Worm (Caenorhabditis elegans) whole organism, L1 larva: ENCODE data around the gene tpst-2.

Experiments used
- C04F5.9 ChIP-seq: sonication (generic microtip); optimal IDR thresholded peaks from 2 replicates; lab custom pipeline; 2016; ENCODE audit warnings: missing genetic modification characterization, missing compliant biosample characterization
- Y116A8C.19 ChIP-seq: sonication (generic microtip); optimal IDR thresholded peaks from 2 replicates; lab custom pipeline; 2016; ENCODE audit warnings: missing compliant biosample characterization, missing genetic modification characterization, borderline replicate concordance
- blmp-1 ChIP-seq: fragments of 150-350 bp; optimal IDR thresholded peaks from 2 replicates; lab custom pipeline; 2014; ENCODE audit warnings: missing biosample characterization, missing genetic modification characterization
- ceh-63 ChIP-seq: fragments of 200-800 bp; sonication (Bioruptor generic); optimal IDR thresholded peaks from 2 replicates; lab custom pipeline; 2018; ENCODE audit warnings: mild to moderate bottlenecking, missing genetic modification characterization, missing compliant biosample characterization
- ceh-8 ChIP-seq: fragments of 200-800 bp; sonication (Bioruptor generic); optimal IDR thresholded peaks from 2 replicates; lab custom pipeline; 2018; ENCODE audit warnings: mild to moderate bottlenecking, missing genetic modification characterization, moderate library complexity, missing compliant biosample characterization
- ceh-90 ChIP-seq: sonication (generic microtip); optimal IDR thresholded peaks from 2 replicates; lab custom pipeline; 2016; ENCODE audit warnings: missing genetic modification characterization, missing compliant biosample characterization
- dpl-1 ChIP-seq, 3 experiments: fragments of 150-350 bp in 2 of 3; sonication (generic microtip) in 1 of 3; optimal IDR thresholded peaks; 2 replicates each; lab custom pipeline; 2014 to 2017; ENCODE audit warnings: missing biosample characterization in 3 of 3, missing genetic modification characterization in 3 of 3, missing genetic modification reagents in 3 of 3
- efl-1 ChIP-seq, 4 experiments: fragments of 150-350 bp; optimal IDR thresholded peaks in 3 of 4; peaks in 1 of 4; 1 replicate in 1 of 4; 2 replicates in 3 of 4; lab custom pipeline; 2014; ENCODE audit warnings: missing biosample characterization in 2 of 4, missing genetic modification characterization in 2 of 4, missing genetic modification reagents in 2 of 4
- egl-27 ChIP-seq, 2 experiments: fragments of 150-350 bp in 1 of 2; sonication (generic microtip); optimal IDR thresholded peaks; 3 replicates each; lab custom pipeline; 2017 to 2018; ENCODE audit warnings: missing biosample characterization in 2 of 2, missing genetic modification characterization in 2 of 2, missing genetic modification reagents in 2 of 2
- elt-3 ChIP-seq, 6 experiments: fragments of 150-350 bp in 1 of 6; sonication (generic microtip); optimal IDR thresholded peaks; 2 replicates each; lab custom pipeline; 2017 to 2018; ENCODE audit warnings: missing biosample characterization in 6 of 6, missing genetic modification characterization in 6 of 6, inconsistent platforms in 1 of 6
- hlh-17 ChIP-seq: fragments of 200-800 bp; sonication (Bioruptor generic); optimal IDR thresholded peaks from 2 replicates; lab custom pipeline; 2018; ENCODE audit warnings: missing genetic modification characterization, mild to moderate bottlenecking, missing compliant biosample characterization, moderate library complexity, borderline replicate concordance
- lin-14 ChIP-seq: fragments of 200-800 bp; sonication (Bioruptor generic); optimal IDR thresholded peaks from 2 replicates; lab custom pipeline; 2018; ENCODE audit warnings: mild to moderate bottlenecking, missing genetic modification characterization, moderate library complexity, missing compliant biosample characterization
- lin-35 ChIP-seq, 2 experiments: fragments of 150-350 bp; optimal IDR thresholded peaks; 2 replicates each; lab custom pipeline; 2014; ENCODE audit warnings: missing biosample characterization in 2 of 2, missing genetic modification characterization in 2 of 2, missing genetic modification reagents in 2 of 2
- lsy-2 ChIP-seq, 2 experiments: fragments of 150-350 bp; optimal IDR thresholded peaks; 2 replicates each; lab custom pipeline; 2014; ENCODE audit warnings: missing biosample characterization in 2 of 2, missing genetic modification characterization in 2 of 2
- mef-2 ChIP-seq: fragments of 150-350 bp; optimal IDR thresholded peaks from 2 replicates; lab custom pipeline; 2014; ENCODE audit warnings: missing biosample characterization, missing genetic modification characterization
- mep-1 ChIP-seq: fragments of 150-350 bp; optimal IDR thresholded peaks from 2 replicates; lab custom pipeline; 2014; ENCODE audit warnings: missing biosample characterization, missing genetic modification characterization
- nhr-11 ChIP-seq: fragments of 150-350 bp; optimal IDR thresholded peaks from 2 replicates; lab custom pipeline; 2014; ENCODE audit warnings: missing biosample characterization, missing genetic modification characterization
- nhr-19 ChIP-seq: fragments of 200-800 bp; sonication (Bioruptor generic); conservative IDR thresholded peaks from 2 replicates; pipeline ENCODE4 v1.3.6; 2022; ENCODE audit warnings: missing genetic modification characterization, missing compliant biosample characterization
- nhr-28 ChIP-seq: fragments of 150-350 bp; optimal IDR thresholded peaks from 2 replicates; lab custom pipeline; 2014; ENCODE audit warnings: missing biosample characterization, missing genetic modification characterization
- nhr-76 ChIP-seq: sonication (generic microtip); optimal IDR thresholded peaks from 2 replicates; lab custom pipeline; 2017; ENCODE audit warnings: missing biosample characterization, missing genetic modification characterization
- nhr-84 ChIP-seq: sonication (generic microtip); optimal IDR thresholded peaks from 2 replicates; lab custom pipeline; 2017; ENCODE audit warnings: missing biosample characterization, missing genetic modification characterization
- nhr-85 ChIP-seq: sonication (generic microtip); peaks from one replicate; lab custom pipeline; 2016; ENCODE audit warnings: missing genetic modification characterization, inconsistent platforms, missing compliant biosample characterization
- pax-3 ChIP-seq: fragments of 200-800 bp; sonication (Bioruptor generic); optimal IDR thresholded peaks from 2 replicates; lab custom pipeline; 2018; ENCODE audit warnings: mild to moderate bottlenecking, missing genetic modification characterization, moderate library complexity, missing compliant biosample characterization
- snpc-4 ChIP-seq: fragments of 150-350 bp; optimal IDR thresholded peaks from 2 replicates; lab custom pipeline; 2014; ENCODE audit warnings: missing biosample characterization, missing genetic modification characterization
- snu-23 ChIP-seq: sonication (generic microtip); optimal IDR thresholded peaks from 2 replicates; lab custom pipeline; 2016; ENCODE audit warnings: missing genetic modification characterization, missing compliant biosample characterization
- sox-4 ChIP-seq: sonication (generic microtip); optimal IDR thresholded peaks from 2 replicates; lab custom pipeline; 2016; ENCODE audit warnings: missing genetic modification characterization, missing compliant biosample characterization
- sup-37 ChIP-seq: fragments of 200-800 bp; sonication (Bioruptor generic); optimal IDR thresholded peaks from 2 replicates; lab custom pipeline; 2018; ENCODE audit warnings: mild to moderate bottlenecking, missing genetic modification characterization, missing compliant biosample characterization
- tbx-2 ChIP-seq: sonication (generic microtip); optimal IDR thresholded peaks from 2 replicates; lab custom pipeline; 2016; ENCODE audit warnings: missing genetic modification characterization, missing compliant biosample characterization
- tlp-1 ChIP-seq: fragments of 150-350 bp; optimal IDR thresholded peaks from 2 replicates; lab custom pipeline; 2014; ENCODE audit warnings: missing biosample characterization, missing genetic modification characterization
- unc-86 ChIP-seq: sonication (generic microtip); optimal IDR thresholded peaks from 2 replicates; lab custom pipeline; 2016; ENCODE audit warnings: missing genetic modification characterization, missing compliant biosample characterization
- ztf-4 ChIP-seq: fragments of 150-350 bp; optimal IDR thresholded peaks from 2 replicates; lab custom pipeline; 2014; ENCODE audit warnings: missing biosample characterization, missing genetic modification characterization

The tpst-2 gene

DNA sequence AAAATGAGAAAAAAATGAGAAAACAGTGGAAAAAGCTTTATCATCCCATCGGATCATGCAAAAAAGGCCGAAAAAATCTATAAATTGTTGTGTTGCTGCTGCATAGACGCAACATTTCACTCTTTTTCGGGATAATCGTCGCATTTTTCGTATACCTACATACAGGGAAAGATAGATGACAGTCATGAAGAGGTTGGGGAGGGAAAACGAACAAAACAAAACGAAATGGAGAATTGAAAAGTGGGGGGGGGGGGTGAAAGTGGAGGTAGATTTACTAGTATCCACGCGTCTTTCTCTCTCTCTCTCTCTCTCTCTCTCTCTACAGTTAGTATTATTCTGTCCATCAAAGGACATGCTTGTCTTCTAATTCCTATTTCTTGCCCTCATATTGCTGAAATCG, 26.6 kb upstream of the tpst-2 start:
- peak; percentile 17 for TF ChIP-seq lin-14 (GFP tag; lab: Kevin White, UChicago)
- TF ChIP-seq blmp-1 (tag; lab: Kevin White, UChicago): peak; percentile 95
- TF ChIP-seq unc-86 (tag; lab: Kevin White, UChicago): no peak
- no peak for TF ChIP-seq ztf-4 (tag; lab: Kevin White, UChicago)
- TF ChIP-seq hlh-17 (GFP tag; lab: Kevin White, UChicago): no peak

DNA sequence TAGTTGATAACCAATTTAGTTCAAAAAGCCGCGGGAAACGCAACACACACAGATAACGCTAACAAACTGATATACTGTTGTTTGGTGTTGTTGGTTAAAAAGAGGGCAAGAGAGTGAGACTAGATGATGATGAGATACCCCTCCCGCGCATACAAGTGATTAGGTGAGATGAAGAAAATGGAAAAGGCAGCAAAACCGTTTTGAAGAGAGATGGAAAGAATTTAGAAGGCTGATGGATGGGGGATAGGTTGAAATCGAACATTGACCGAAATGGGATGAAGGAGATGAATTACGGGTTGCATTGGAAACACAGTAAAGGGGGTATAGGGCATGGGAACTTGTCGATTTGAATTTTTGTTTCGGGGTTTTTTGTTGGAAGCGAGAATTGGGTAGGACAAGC, 22.3 kb upstream of the tpst-2 start:
- TF ChIP-seq blmp-1 (tag; lab: Kevin White, UChicago) (peak; percentile 88), nhr-19 (no peak), nhr-85 (tag; lab: Kevin White, UChicago) (peak; percentile 2), ceh-8 (GFP tag; lab: Kevin White, UChicago) (no peak), snpc-4 (tag; lab: Kevin White, UChicago) (no peak), elt-3 (tag; optimal IDR thresholded peaks at IDR 0.05; lab: Kevin White, UChicago) (peak in 1 of 6 experiments; percentile 34), snu-23 (peak; percentile 18), mef-2 (tag; lab: Kevin White, UChicago) (no peak), lin-14 (GFP tag; lab: Kevin White, UChicago) (peak; percentile 34)

DNA sequence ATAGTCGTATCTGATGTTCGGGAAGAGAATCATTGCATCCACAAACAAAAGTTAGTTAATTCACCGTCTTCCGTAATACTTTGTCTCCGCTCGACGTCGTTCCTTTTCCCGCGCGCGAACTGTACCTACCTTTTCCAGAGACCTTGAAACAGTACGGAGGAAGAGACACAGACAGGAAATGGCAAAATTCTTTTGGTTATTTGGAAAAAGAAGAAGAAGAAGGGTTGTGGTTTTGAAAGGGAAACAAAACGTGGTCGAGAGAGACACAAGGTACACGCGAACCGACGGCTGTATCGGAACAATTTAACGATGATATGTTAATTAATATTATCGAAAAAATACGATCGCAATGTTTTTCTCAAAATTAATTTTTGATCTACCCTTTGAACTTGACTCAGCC, 21.0 kb upstream of the tpst-2 start:
- TF ChIP-seq blmp-1 (tag; lab: Kevin White, UChicago) (peak; percentile 95), elt-3 (tag; optimal IDR thresholded peaks at IDR 0.05; lab: Kevin White, UChicago) (peak in 1 of 6 experiments; percentile 20), nhr-85 (tag; lab: Kevin White, UChicago) (peak; percentile 67), dpl-1 (GFP tag; optimal IDR thresholded peaks at IDR 0.05; lab: Kevin White, UChicago) (no peak)
- TF ChIP-seq, all 84 proteins: peak for 3

DNA sequence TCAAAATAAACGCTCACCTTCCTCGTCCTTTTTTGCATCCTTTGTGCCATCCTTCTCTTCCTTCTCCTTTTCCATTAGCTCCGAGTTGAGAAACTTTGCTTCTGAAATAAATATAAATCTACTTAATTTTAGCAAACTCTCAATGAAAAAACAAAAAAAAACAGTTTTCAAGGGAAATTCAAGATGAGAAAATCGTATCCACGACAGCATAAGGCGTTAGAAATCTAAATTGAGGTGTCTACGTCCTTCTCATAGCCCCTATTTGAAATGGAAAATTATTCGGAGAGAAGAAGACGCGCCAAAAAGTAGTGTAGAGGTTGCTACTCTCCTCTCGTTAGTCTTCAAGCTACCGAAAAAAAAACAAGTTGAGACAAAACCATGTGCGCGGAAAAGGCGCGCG, 18.7 kb upstream of the tpst-2 start, which contains the start of gene pat-12:
Gene pat-12 (minus strand): TSS at position 101 of the 400 bp plus-strand sequence.
- TF ChIP-seq hlh-17 (GFP tag; lab: Kevin White, UChicago): no peak
- TF ChIP-seq nhr-76 (tag; lab: Kevin White, UChicago): no peak
- no peak for TF ChIP-seq mef-2 (tag; lab: Kevin White, UChicago)
- no peak for TF ChIP-seq lsy-2 (tag; optimal IDR thresholded peaks at IDR 0.05; lab: Kevin White, UChicago)
- no peak for TF ChIP-seq nhr-11
- TF ChIP-seq, all 84 proteins: peak for 0

DNA sequence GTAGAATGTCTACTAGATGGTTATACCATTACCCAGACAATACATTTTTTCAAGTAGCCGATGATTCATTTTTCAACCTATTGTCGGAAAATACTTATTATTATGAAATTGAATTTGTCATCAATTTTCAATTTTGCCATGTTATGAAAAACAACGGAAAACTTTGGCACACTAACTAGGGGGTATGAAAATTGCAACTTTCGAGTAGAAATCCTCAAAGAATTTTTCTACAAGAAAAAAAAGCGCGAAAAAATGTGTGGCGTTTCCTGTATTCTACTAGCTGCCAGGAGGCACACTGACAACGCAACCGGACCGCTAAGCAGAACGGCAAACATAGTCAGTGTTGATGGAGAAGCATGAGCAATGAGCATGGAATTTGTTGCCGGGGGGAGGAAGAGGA, 16.7 kb upstream of the tpst-2 start:
- TF ChIP-seq lsy-2 (tag; optimal IDR thresholded peaks at IDR 0.05; lab: Kevin White, UChicago): no peak
- no peak for TF ChIP-seq Y116A8C.19 (tag; lab: Kevin White, UChicago)
- no peak for TF ChIP-seq ztf-4 (tag; lab: Kevin White, UChicago)
- no peak for TF ChIP-seq efl-1 (optimal IDR thresholded peaks at IDR 0.05; lab: Kevin White, UChicago)
- TF ChIP-seq efl-1 (GFP tag; optimal IDR thresholded peaks at IDR 0.05 in 1 of 2; lab: Kevin White, UChicago): peak in 1 of 2 experiments; percentile 65
- no peak for TF ChIP-seq ceh-90 (tag; lab: Kevin White, UChicago)

DNA sequence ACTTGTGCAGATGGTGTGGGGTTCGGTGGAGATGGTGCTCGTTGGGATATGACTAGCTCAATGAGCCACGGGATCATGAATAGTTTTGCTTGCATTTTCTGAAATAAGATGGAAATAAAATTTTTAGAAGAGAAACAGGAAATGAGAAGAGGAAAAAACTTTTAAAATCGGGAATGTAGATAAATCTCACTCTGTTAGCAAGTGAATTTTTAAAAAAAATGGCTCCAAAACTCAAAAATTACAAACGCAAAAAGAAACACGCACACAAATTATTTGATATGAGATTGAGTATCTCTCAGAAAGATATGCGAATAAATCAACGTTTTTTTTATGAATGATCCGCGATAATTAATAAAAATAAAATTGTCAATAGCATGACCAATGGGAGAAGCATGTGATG, 13.1 kb upstream of the tpst-2 start, which contains the start of gene T17H7.7:
Gene T17H7.7 (minus strand): TSS at position 101 of the 400 bp plus-strand sequence.
- TF ChIP-seq egl-27 (tag; optimal IDR thresholded peaks at IDR 0.05; lab: Kevin White, UChicago): no peak

DNA sequence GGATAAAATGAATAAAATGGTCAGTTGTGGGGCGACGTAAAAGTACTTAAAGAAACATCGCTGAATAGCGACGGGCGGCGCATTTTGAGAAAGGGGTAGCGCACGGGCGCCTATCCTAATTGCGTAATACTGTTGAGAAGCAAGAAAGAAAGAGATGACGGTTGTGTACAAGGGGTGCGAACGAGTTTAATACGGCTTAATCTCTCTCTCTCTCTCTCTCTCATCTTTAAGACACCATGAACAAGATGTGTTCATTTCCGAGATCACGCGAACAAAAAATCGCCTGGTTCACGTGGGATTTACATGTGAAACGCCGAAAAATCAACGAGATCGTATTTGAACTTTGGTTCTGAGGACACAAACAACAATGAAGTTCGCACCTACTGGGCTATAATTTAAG, 11.4 kb upstream of the tpst-2 start:
- TF ChIP-seq tlp-1 (tag; lab: Kevin White, UChicago) (no peak), sox-4 (no peak), blmp-1 (tag; lab: Kevin White, UChicago) (peak; percentile 36)
- TF ChIP-seq, all 84 proteins: peak for 1

DNA sequence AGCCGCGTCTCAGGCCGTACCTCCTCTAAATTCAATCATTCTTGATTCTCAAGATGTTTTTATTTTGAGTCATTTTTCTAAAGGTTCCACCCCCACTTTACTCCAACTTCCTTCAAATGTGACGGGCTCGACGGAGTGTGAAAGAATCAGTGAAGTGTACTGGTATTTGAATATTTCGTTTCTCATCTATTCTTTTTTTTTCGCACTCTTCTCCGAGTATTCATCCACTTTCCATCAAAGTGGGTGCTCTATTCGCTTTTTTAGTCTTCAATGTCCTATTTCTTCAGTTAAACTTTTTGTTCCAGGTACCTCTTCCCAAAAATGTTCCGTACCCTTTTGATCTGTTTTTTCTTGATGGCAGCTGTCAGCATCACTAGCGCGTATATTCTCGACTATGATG, 9.6 kb upstream of the tpst-2 start, which contains the start of gene nlp-52:
Gene nlp-52 (plus strand): TSS at position 301 of the 400 bp plus-strand sequence.
- TF ChIP-seq egl-27 (tag; optimal IDR thresholded peaks at IDR 0.05; lab: Kevin White, UChicago) (no peak), pax-3 (tag; lab: Kevin White, UChicago) (no peak), nhr-84 (tag; lab: Kevin White, UChicago) (no peak), sup-37 (no peak), snu-23 (no peak), C04F5.9 (no peak), ceh-63 (GFP tag; lab: Kevin White, UChicago) (no peak), nhr-28 (tag; lab: Kevin White, UChicago) (no peak), mep-1 (no peak), mef-2 (tag; lab: Kevin White, UChicago) (no peak), ztf-4 (tag; lab: Kevin White, UChicago) (no peak), tbx-2 (no peak), lin-35 (GFP tag; optimal IDR thresholded peaks at IDR 0.05; lab: Kevin White, UChicago) (no peak)
